Fruit fly (Drosophila melanogaster) whole organism, embryonic: ENCODE results near the gene Paics.

Experiments
- Ada2b ChIP-seq: fragments of 200-800 bp; sonication (Bioruptor generic); IDR thresholded peaks from 2 replicates; pipeline ENCODE4 v1.3.6; 2022; ENCODE audit warnings: missing biosample characterization, missing genetic modification characterization
- Asciz ChIP-seq: fragments of 200-800 bp; sonication (Bioruptor generic); optimal IDR thresholded peaks from 2 replicates; lab custom pipeline; 2017; ENCODE audit warnings: missing biosample characterization, mild to moderate bottlenecking, missing genetic modification characterization, missing genetic modification reagents
- Atf-2 ChIP-seq: fragments of 200-800 bp; sonication (Bioruptor generic); optimal IDR thresholded peaks from 2 replicates; lab custom pipeline; 2016; ENCODE audit warnings: missing biosample characterization, missing genetic modification characterization
- Blimp-1 ChIP-seq: fragments of 200-800 bp; sonication (Bioruptor generic); optimal IDR thresholded peaks from 3 replicates; lab custom pipeline; 2018; ENCODE audit warnings: missing biosample characterization, missing genetic modification characterization, mild to moderate bottlenecking, moderate library complexity, missing genetic modification reagents
- BtbVII ChIP-seq: fragments of 200-800 bp; sonication (Bioruptor generic); optimal IDR thresholded peaks from 3 replicates; lab custom pipeline; 2017; ENCODE audit warnings: missing biosample characterization, mild to moderate bottlenecking, missing genetic modification characterization
- Bteb2 ChIP-seq: fragments of 200-800 bp; sonication (Bioruptor generic); optimal IDR thresholded peaks from 2 replicates; lab custom pipeline; 2016; ENCODE audit warnings: missing biosample characterization, missing genetic modification characterization
- CG10274 ChIP-seq: fragments of 200-800 bp; sonication (Bioruptor generic); optimal IDR thresholded peaks from 3 replicates; lab custom pipeline; 2017; ENCODE audit warnings: missing biosample characterization, mild to moderate bottlenecking, missing genetic modification characterization
- CG10321 ChIP-seq: fragments of 200-800 bp; sonication (Bioruptor generic); IDR thresholded peaks from 2 replicates; pipeline ENCODE4 v1.3.6; 2022; ENCODE audit warnings: missing biosample characterization, missing genetic modification characterization
- CG10959 ChIP-seq: fragments of 200-800 bp; sonication (Bioruptor generic); IDR thresholded peaks from 2 replicates; pipeline ENCODE4 v1.3.6; 2022; ENCODE audit warnings: missing biosample characterization, missing genetic modification characterization
- CG15073 ChIP-seq: fragments of 200-800 bp; sonication (Bioruptor generic); optimal IDR thresholded peaks from 2 replicates; lab custom pipeline; 2016; ENCODE audit warnings: missing biosample characterization, missing genetic modification characterization
- CG1529 ChIP-seq: fragments of 200-800 bp; sonication (Bioruptor generic); optimal IDR thresholded peaks from 3 replicates; lab custom pipeline; 2018; ENCODE audit warnings: missing biosample characterization, missing genetic modification characterization
- CG16813 ChIP-seq: fragments of 200-800 bp; sonication (Bioruptor generic); IDR thresholded peaks from 3 replicates; pipeline ENCODE4 v1.3.6; 2022; ENCODE audit warnings: missing biosample characterization, missing genetic modification characterization; ENCODE audit not compliant: partially characterized antibody
- CG17361 ChIP-seq: fragments of 200-800 bp; sonication (Bioruptor generic); IDR thresholded peaks from 3 replicates; pipeline ENCODE4 v1.3.6; 2022; ENCODE audit warnings: missing biosample characterization, missing genetic modification characterization
- CG18476 ChIP-seq: fragments of 200-800 bp; sonication (Bioruptor generic); optimal IDR thresholded peaks from 2 replicates; lab custom pipeline; 2016; ENCODE audit warnings: missing biosample characterization, mild to moderate bottlenecking, missing genetic modification characterization
- CG18599 ChIP-seq: fragments of 200-800 bp; sonication (Bioruptor generic); optimal IDR thresholded peaks from 3 replicates; lab custom pipeline; 2017; ENCODE audit warnings: missing biosample characterization, missing genetic modification characterization, mild to moderate bottlenecking, moderate library complexity, missing genetic modification reagents
- CG31388 ChIP-seq: fragments of 200-800 bp; sonication (Bioruptor generic); optimal IDR thresholded peaks from 2 replicates; lab custom pipeline; 2016; ENCODE audit warnings: missing biosample characterization, missing genetic modification characterization
- CG5180 ChIP-seq: fragments of 200-800 bp; sonication (Bioruptor generic); optimal IDR thresholded peaks from 3 replicates; lab custom pipeline; 2017; ENCODE audit warnings: missing biosample characterization, missing genetic modification characterization, mild to moderate bottlenecking, moderate library complexity, missing genetic modification reagents
- CG5245 ChIP-seq: fragments of 200-800 bp; sonication (Bioruptor generic); optimal IDR thresholded peaks from 3 replicates; lab custom pipeline; 2016; ENCODE audit warnings: missing biosample characterization, missing genetic modification characterization
- CG6689 ChIP-seq: fragments of 200-800 bp; sonication (Bioruptor generic); IDR thresholded peaks from 2 replicates; pipeline ENCODE4 v1.3.6; 2022; ENCODE audit warnings: missing biosample characterization, missing genetic modification characterization
- CG7271 ChIP-seq: fragments of 200-800 bp; sonication (Bioruptor generic); optimal IDR thresholded peaks from 2 replicates; lab custom pipeline; 2018; ENCODE audit warnings: missing biosample characterization, mild to moderate bottlenecking, missing genetic modification characterization, moderate library complexity
- CG7928 ChIP-seq: fragments of 200-800 bp; sonication (Bioruptor generic); optimal IDR thresholded peaks from 2 replicates; lab custom pipeline; 2017; ENCODE audit warnings: missing biosample characterization, mild to moderate bottlenecking, missing genetic modification characterization
- CG8281 ChIP-seq: fragments of 200-800 bp; sonication (Bioruptor generic); optimal IDR thresholded peaks from 2 replicates; lab custom pipeline; 2018; ENCODE audit warnings: missing biosample characterization, mild to moderate bottlenecking, missing genetic modification characterization, moderate library complexity
- CG8290 ChIP-seq, 3 experiments: fragments of 200-800 bp; sonication (Bioruptor generic); optimal IDR thresholded peaks; 2 replicates each; lab custom pipeline; 2016 to 2019; ENCODE audit warnings: missing biosample characterization in 3 of 3, missing genetic modification characterization in 3 of 3, mild to moderate bottlenecking in 2 of 3, moderate library complexity in 1 of 3
- Dbx ChIP-seq: fragments of 200-800 bp; sonication (Bioruptor generic); IDR thresholded peaks from 3 replicates; pipeline ENCODE4 v1.3.6; 2022; ENCODE audit warnings: missing biosample characterization, missing genetic modification characterization
- Fer1 ChIP-seq: fragments of 200-800 bp; sonication (Bioruptor generic); optimal IDR thresholded peaks from 2 replicates; lab custom pipeline; 2017; ENCODE audit warnings: missing biosample characterization, mild to moderate bottlenecking, missing genetic modification characterization
- Gsc ChIP-seq: fragments of 200-800 bp; sonication (Bioruptor generic); IDR thresholded peaks from 2 replicates; pipeline ENCODE4 v1.3.6; 2022; ENCODE audit warnings: missing biosample characterization, missing genetic modification characterization
- HmgZ ChIP-seq: fragments of 200-800 bp; sonication (Bioruptor generic); optimal IDR thresholded peaks from 2 replicates; lab custom pipeline; 2018; ENCODE audit warnings: missing biosample characterization, mild to moderate bottlenecking, missing genetic modification characterization
- Hr3 ChIP-seq: fragments of 200-800 bp; sonication (Bioruptor generic); optimal IDR thresholded peaks from 3 replicates; lab custom pipeline; 2016; ENCODE audit warnings: missing biosample characterization, missing genetic modification characterization
- Jarid2 ChIP-seq: fragments of 200-800 bp; sonication (Bioruptor generic); optimal IDR thresholded peaks from 3 replicates; lab custom pipeline; 2017; ENCODE audit warnings: mild to moderate bottlenecking, missing biosample characterization, missing genetic modification reagents, missing genetic modification characterization
- Med ChIP-seq: fragments of 200-800 bp; sonication (Bioruptor generic); peaks from one replicate; lab custom pipeline; 2016; ENCODE audit warnings: missing biosample characterization, missing genetic modification characterization, mild to moderate bottlenecking, inconsistent platforms, moderate library complexity
- abd-A ChIP-seq: fragments of 200-800 bp; sonication (Bioruptor generic); optimal IDR thresholded peaks from 3 replicates; lab custom pipeline; 2019; ENCODE audit warnings: missing biosample characterization, mild to moderate bottlenecking, missing genetic modification characterization, moderate library complexity
- ara ChIP-seq: fragments of 200-800 bp; sonication (Bioruptor generic); IDR thresholded peaks from 2 replicates; pipeline ENCODE4 v1.3.6; 2022; ENCODE audit warnings: missing biosample characterization, missing genetic modification characterization
- ash1 ChIP-seq: fragments of 200-800 bp; sonication (Bioruptor generic); optimal IDR thresholded peaks from 2 replicates; lab custom pipeline; 2018; ENCODE audit warnings: missing biosample characterization, mild to moderate bottlenecking, missing genetic modification characterization
- bbx ChIP-seq: fragments of 200-800 bp; sonication (Bioruptor generic); IDR thresholded peaks from 2 replicates; pipeline ENCODE4 v1.3.6; 2022; ENCODE audit warnings: missing biosample characterization, missing genetic modification characterization; ENCODE audit not compliant: partially characterized antibody
- dmrt11E ChIP-seq: fragments of 200-800 bp; sonication (Bioruptor generic); optimal IDR thresholded peaks from 3 replicates; lab custom pipeline; 2018; ENCODE audit warnings: missing biosample characterization, mild to moderate bottlenecking, missing genetic modification characterization, moderate library complexity
- exex ChIP-seq: fragments of 200-800 bp; sonication (Bioruptor generic); optimal IDR thresholded peaks from 4 replicates; lab custom pipeline; 2018; ENCODE audit warnings: missing biosample characterization, mild to moderate bottlenecking, missing genetic modification characterization, moderate library complexity
- gce ChIP-seq: fragments of 200-800 bp; sonication (Bioruptor generic); IDR thresholded peaks from 3 replicates; pipeline ENCODE4 v1.3.6; 2022; ENCODE audit warnings: missing biosample characterization, missing genetic modification characterization
- her ChIP-seq: fragments of 200-800 bp; sonication (Bioruptor generic); optimal IDR thresholded peaks from 2 replicates; lab custom pipeline; 2016; ENCODE audit warnings: missing biosample characterization, missing genetic modification characterization
- luna ChIP-seq: fragments of 200-800 bp; sonication (Bioruptor generic); optimal IDR thresholded peaks from 2 replicates; lab custom pipeline; 2016; ENCODE audit warnings: missing biosample characterization, missing genetic modification characterization
- nmo ChIP-seq: fragments of 200-800 bp; sonication (Bioruptor generic); optimal IDR thresholded peaks from 2 replicates; lab custom pipeline; 2018; ENCODE audit warnings: missing biosample characterization, mild to moderate bottlenecking, missing genetic modification characterization, moderate library complexity
- nom ChIP-seq: fragments of 200-800 bp; sonication (Bioruptor generic); optimal IDR thresholded peaks from 2 replicates; lab custom pipeline; 2017; ENCODE audit warnings: missing biosample characterization, missing genetic modification characterization, mild to moderate bottlenecking, moderate library complexity, missing genetic modification reagents
- prd ChIP-seq, 3 experiments: fragments of >200 bp in 2 of 3; fragments of 200-800 bp in 1 of 3; sonication (Bioruptor generic) in 1 of 3; optimal IDR thresholded peaks in 2 of 3; IDR thresholded peaks in 1 of 3; 2 replicates in 2 of 3; 3 replicates in 1 of 3; pipeline versions ENCODE4 v1.3.6 to Lab custom; 2017 to 2022; ENCODE audit warnings: missing biosample characterization in 1 of 3, missing genetic modification characterization in 1 of 3
- repo ChIP-seq: fragments of 200-800 bp; sonication (Bioruptor generic); optimal IDR thresholded peaks from 2 replicates; lab custom pipeline; 2016; ENCODE audit warnings: missing biosample characterization, missing genetic modification characterization
- sim ChIP-seq: fragments of 200-800 bp; sonication (Bioruptor generic); IDR thresholded peaks from 2 replicates; pipeline ENCODE4 v1.3.6; 2022; ENCODE audit warnings: missing biosample characterization, missing genetic modification characterization
- unpg ChIP-seq: fragments of 200-800 bp; sonication (Bioruptor generic); optimal IDR thresholded peaks from 3 replicates; lab custom pipeline; 2018; ENCODE audit warnings: missing biosample characterization, mild to moderate bottlenecking, missing genetic modification characterization, moderate library complexity
- wek ChIP-seq: fragments of 200-800 bp; sonication (Bioruptor generic); optimal IDR thresholded peaks from 3 replicates; lab custom pipeline; 2018; ENCODE audit warnings: missing biosample characterization, mild to moderate bottlenecking, missing genetic modification characterization, moderate library complexity
- zfh2 ChIP-seq: fragments of 200-800 bp; sonication (Bioruptor generic); optimal IDR thresholded peaks from 2 replicates; lab custom pipeline; 2016; ENCODE audit warnings: missing biosample characterization, missing genetic modification characterization

Gene Paics

DNA sequence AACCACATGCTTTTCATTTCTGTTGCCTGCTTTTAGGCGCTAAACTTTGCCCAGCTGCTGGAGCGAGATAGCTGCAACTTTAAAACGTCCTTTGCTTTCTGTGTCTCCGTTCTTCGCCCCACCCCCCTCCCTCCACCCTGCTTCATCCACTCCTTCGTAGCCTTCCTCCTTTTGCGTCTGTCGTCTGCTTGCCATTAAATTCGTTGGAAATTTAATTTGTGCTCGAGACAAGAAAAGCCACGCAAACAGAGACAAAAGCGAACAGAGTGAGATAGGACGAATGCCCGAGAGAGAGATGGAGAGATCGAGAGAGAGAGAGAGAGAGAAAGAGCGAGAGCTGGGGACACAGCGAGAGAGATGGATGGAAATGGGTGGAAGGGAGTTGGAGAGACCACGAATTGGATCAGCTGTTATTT lies 40.5 kb downstream of the Paics start (continued):
- TF ChIP-seq CG5180 (peak; percentile 81), CG7928 (GFP tag; lab: Kevin White, UChicago) (no peak), CG8290 (GFP tag; optimal IDR thresholded peaks at IDR 0.05; lab: Kevin White, UChicago) (peak; percentile 55), CG8290 (tag; optimal IDR thresholded peaks at IDR 0.05; lab: Kevin White, UChicago) (peak; percentile 12 to 88), Med (GFP tag; lab: Kevin White, UChicago) (peak; percentile 37), repo (GFP tag; lab: Kevin White, UChicago) (no peak), gce (GFP tag; lab: Robert Waterston, UW) (no peak), ara (GFP tag; lab: Robert Waterston, UW) (no peak), CG18599 (GFP tag; lab: Kevin White, UChicago) (no peak), Fer1 (GFP tag; lab: Kevin White, UChicago) (no peak), CG15073 (GFP tag; lab: Kevin White, UChicago) (no peak), exex (tag; lab: Kevin White, UChicago) (no peak), ash1 (peak; percentile 73), CG10959 (GFP tag; lab: Robert Waterston, UW) (no peak), Atf-2 (GFP tag; lab: Kevin White, UChicago) (no peak), abd-A (peak; percentile 71), dmrt11E (tag; lab: Kevin White, UChicago) (no peak), sim (GFP tag; lab: Robert Waterston, UW) (0 out of 2 replicates have a peak, but pooled peaks have one; percentile 19)

DNA sequence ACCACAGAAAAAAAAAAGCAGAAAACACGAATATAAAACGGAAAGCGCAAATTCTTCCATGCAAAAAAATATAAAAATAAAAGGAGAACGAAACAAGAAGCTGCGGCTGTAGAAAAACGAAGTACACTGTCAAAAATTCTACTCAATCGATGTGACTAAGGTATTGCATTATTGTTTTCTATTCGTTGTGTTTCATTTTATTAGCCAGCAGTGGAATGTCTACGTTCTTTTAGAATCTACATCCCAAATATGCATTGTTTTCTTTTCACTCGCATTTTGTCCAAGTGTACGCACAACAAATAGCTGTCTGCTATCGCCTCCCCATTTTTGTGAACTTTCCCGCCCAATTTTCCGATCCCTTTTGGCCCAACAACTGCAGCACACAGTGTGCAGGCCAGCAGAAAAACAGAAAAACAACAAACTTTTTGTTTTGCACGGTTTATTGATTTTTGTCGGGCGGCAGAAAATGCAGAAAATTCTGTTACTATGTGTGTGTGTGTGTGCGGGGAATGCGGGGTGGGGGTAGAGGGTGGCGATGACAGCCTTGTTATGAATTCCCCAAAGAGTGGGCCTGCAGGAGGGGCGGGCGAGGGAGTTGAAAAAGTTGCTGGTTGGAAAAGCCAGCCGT lies 41.2 kb downstream of the Paics start:
- TF ChIP-seq Jarid2 (GFP tag; lab: Kevin White, UChicago): peak; percentile 27
- no peak for TF ChIP-seq prd (optimal IDR thresholded peaks at IDR 0.05; lab: Kevin White, UChicago)
- TF ChIP-seq prd (GFP tag; IDR thresholded peaks at IDR 0.05; lab: Robert Waterston, UW): peak; percentile 76
- peak; percentile 55 for TF ChIP-seq zfh2 (GFP tag; lab: Kevin White, UChicago)
- peak; percentile 80 for TF ChIP-seq BtbVII (GFP tag; lab: Kevin White, UChicago)
- peak; percentile 43 for TF ChIP-seq CG10274 (GFP tag; lab: Kevin White, UChicago)
- no peak for TF ChIP-seq abd-A
- peak; percentile 64; the same call in 1 of the 3 replicates for TF ChIP-seq Dbx (GFP tag; lab: Robert Waterston, UW)
- peak; percentile 76 for TF ChIP-seq CG17361 (GFP tag; lab: Robert Waterston, UW)
- peak; percentile 27 for TF ChIP-seq CG8281 (tag; lab: Kevin White, UChicago)
- TF ChIP-seq Ada2b (GFP tag; lab: Robert Waterston, UW): peak; percentile 71
- TF ChIP-seq luna (GFP tag; lab: Kevin White, UChicago): no peak
- TF ChIP-seq CG1529: peak; percentile 46
- no peak for TF ChIP-seq CG16813 (GFP tag; lab: Robert Waterston, UW)
- no peak for TF ChIP-seq CG7271
- peak; percentile 65 for TF ChIP-seq CG5245 (GFP tag; lab: Kevin White, UChicago)
- TF ChIP-seq Asciz: peak; percentile 40
- TF ChIP-seq CG10321: no peak
- no peak for TF ChIP-seq Gsc
- TF ChIP-seq CG6689 (GFP tag; lab: Robert Waterston, UW): peak; percentile 66
- peak; percentile 62 for TF ChIP-seq Bteb2 (GFP tag; lab: Kevin White, UChicago)
- peak; percentile 76 for TF ChIP-seq nmo (GFP tag; lab: Kevin White, UChicago)
- peak; percentile 68 for TF ChIP-seq Hr3
- TF ChIP-seq her: peak; percentile 75
- peak; percentile 70 for TF ChIP-seq Blimp-1 (GFP tag; lab: Kevin White, UChicago)
- TF ChIP-seq unpg (GFP tag; lab: Kevin White, UChicago): peak; percentile 72
- peak; percentile 14 for TF ChIP-seq wek (GFP tag; lab: Kevin White, UChicago)
- peak; percentile 22 for TF ChIP-seq CG18476 (GFP tag; lab: Kevin White, UChicago)
- peak; percentile 71 for TF ChIP-seq CG31388
- TF ChIP-seq bbx: no peak
- peak; percentile 26 for TF ChIP-seq HmgZ (tag; lab: Kevin White, UChicago)
- peak; percentile 69 for TF ChIP-seq nom (GFP tag; lab: Kevin White, UChicago)
- TF ChIP-seq repo (GFP tag; lab: Kevin White, UChicago): peak; percentile 74
